Worm (Caenorhabditis elegans) whole organism, L4 larva: ENCODE measurements around the gene C12D8.21.

Experiments
- D1046.2 ChIP-seq: fragments of 200-800 bp; sonication (Bioruptor generic); IDR thresholded peaks from 2 replicates; pipeline ENCODE4 v1.3.6; 2022; ENCODE audit warnings: missing genetic modification characterization, missing compliant biosample characterization
- F37D6.2 ChIP-seq: sonication (generic microtip); optimal IDR thresholded peaks from 2 replicates; lab custom pipeline; 2016; ENCODE audit warnings: mild to moderate bottlenecking, missing genetic modification characterization, missing compliant biosample characterization
- F44E2.7 ChIP-seq: fragments of 200-800 bp; sonication (Bioruptor generic); IDR thresholded peaks from 2 replicates; pipeline ENCODE4 v2.1.2; 2022; ENCODE audit warnings: missing genetic modification characterization, missing compliant biosample characterization
- F49E8.2 ChIP-seq: sonication (generic microtip); optimal IDR thresholded peaks from 2 replicates; lab custom pipeline; 2016; ENCODE audit warnings: missing compliant biosample characterization, mild to moderate bottlenecking, missing genetic modification characterization, borderline replicate concordance
- T20F7.1 ChIP-seq: fragments of 200-800 bp; sonication (Bioruptor generic); optimal IDR thresholded peaks from 2 replicates; lab custom pipeline; 2018; ENCODE audit warnings: mild to moderate bottlenecking, missing genetic modification characterization, missing compliant biosample characterization
- Y105C5A.15 ChIP-seq: fragments of 200-800 bp; sonication (Bioruptor generic); IDR thresholded peaks from 2 replicates; pipeline ENCODE4 v1.3.6; 2022; ENCODE audit warnings: missing genetic modification characterization, missing compliant biosample characterization
- Y75B8A.6 ChIP-seq: fragments of 200-800 bp; sonication (Bioruptor generic); IDR thresholded peaks from 2 replicates; pipeline ENCODE4 v1.3.6; 2022; ENCODE audit warnings: missing genetic modification reagents, missing genetic modification characterization, missing compliant biosample characterization
- ZK337.2 ChIP-seq: fragments of 200-800 bp; sonication (Bioruptor generic); IDR thresholded peaks from 2 replicates; pipeline ENCODE4 v1.3.6; 2022; ENCODE audit warnings: missing genetic modification reagents, missing genetic modification characterization, missing compliant biosample characterization
- ZK546.5 ChIP-seq, 2 experiments: sonication (generic microtip); optimal IDR thresholded peaks; 2 replicates each; lab custom pipeline; 2017; ENCODE audit warnings: missing biosample characterization in 2 of 2, missing genetic modification characterization in 2 of 2
- aha-1 ChIP-seq: fragments of 150-350 bp; peaks from one replicate; lab custom pipeline; 2014; ENCODE audit warnings: missing biosample characterization, missing genetic modification characterization
- arid-1 ChIP-seq: fragments of 200-800 bp; sonication (Bioruptor generic); conservative IDR thresholded peaks from 2 replicates; pipeline ENCODE4 v1.3.6; 2022; ENCODE audit warnings: missing genetic modification reagents, missing genetic modification characterization, missing compliant biosample characterization
- ceh-20 ChIP-seq: fragments of 200-800 bp; sonication (Bioruptor generic); IDR thresholded peaks from 2 replicates; pipeline ENCODE4 v1.3.6; 2022; ENCODE audit warnings: missing genetic modification reagents, missing genetic modification characterization, missing compliant biosample characterization
- ceh-32 ChIP-seq: sonication (generic microtip); optimal IDR thresholded peaks from 2 replicates; lab custom pipeline; 2016; ENCODE audit warnings: mild to moderate bottlenecking, missing genetic modification characterization, missing compliant biosample characterization; ENCODE audit not compliant: poor library complexity
- ceh-44 ChIP-seq: fragments of 200-800 bp; sonication (Bioruptor generic); IDR thresholded peaks from 2 replicates; pipeline ENCODE4 v1.3.6; 2022; ENCODE audit warnings: missing genetic modification reagents, missing genetic modification characterization, missing compliant biosample characterization
- ctbp-1 ChIP-seq: fragments of 200-800 bp; sonication (Bioruptor generic); IDR thresholded peaks from 2 replicates; pipeline ENCODE4 v1.3.6; 2022; ENCODE audit warnings: missing genetic modification reagents, missing genetic modification characterization, missing compliant biosample characterization
- daf-12 ChIP-seq: fragments of 150-350 bp; optimal IDR thresholded peaks from 2 replicates; lab custom pipeline; 2014; ENCODE audit warnings: missing biosample characterization, missing genetic modification reagents, missing genetic modification characterization
- daf-19 ChIP-seq: fragments of 200-800 bp; sonication (Bioruptor generic); conservative IDR thresholded peaks from 2 replicates; pipeline ENCODE4 v1.3.6; 2022; ENCODE audit warnings: missing genetic modification characterization, missing compliant biosample characterization
- dmd-8 ChIP-seq: fragments of 200-800 bp; sonication (Bioruptor generic); IDR thresholded peaks from 2 replicates; pipeline ENCODE4 v1.3.6; 2022; ENCODE audit warnings: missing genetic modification characterization, missing compliant biosample characterization
- dmd-9 ChIP-seq: fragments of 200-800 bp; sonication (Bioruptor generic); IDR thresholded peaks from 2 replicates; pipeline ENCODE4 v1.3.6; 2022; ENCODE audit warnings: missing genetic modification reagents, missing genetic modification characterization, missing compliant biosample characterization
- duxl-1 ChIP-seq: sonication (generic microtip); optimal IDR thresholded peaks from 2 replicates; lab custom pipeline; 2016; ENCODE audit warnings: mild to moderate bottlenecking, missing genetic modification characterization, moderate library complexity, missing compliant biosample characterization; ENCODE audit not compliant: poor library complexity
- egl-27 ChIP-seq: sonication (generic microtip); optimal IDR thresholded peaks from 3 replicates; lab custom pipeline; 2017; ENCODE audit warnings: missing biosample characterization, missing genetic modification reagents, missing genetic modification characterization
- fos-1 ChIP-seq: fragments of 150-350 bp; optimal IDR thresholded peaks from 2 replicates; lab custom pipeline; 2014; ENCODE audit warnings: missing biosample characterization, missing genetic modification characterization
- hlh-11 ChIP-seq: fragments of 200-800 bp; sonication (Bioruptor generic); optimal IDR thresholded peaks from 2 replicates; lab custom pipeline; 2018; ENCODE audit warnings: mild to moderate bottlenecking, missing genetic modification characterization, missing compliant biosample characterization
- hlh-30 ChIP-seq: sonication (generic microtip); optimal IDR thresholded peaks from 2 replicates; lab custom pipeline; 2017; ENCODE audit warnings: antibody characterized with exemption, mild to moderate bottlenecking, missing genetic modification characterization, missing compliant biosample characterization; ENCODE audit not compliant: insufficient read depth
- hmg-1.1 ChIP-seq: fragments of 200-800 bp; sonication (Bioruptor generic); IDR thresholded peaks from 2 replicates; pipeline ENCODE4 v1.3.6; 2022; ENCODE audit warnings: missing genetic modification reagents, missing genetic modification characterization, missing compliant biosample characterization
- lin-13 ChIP-seq: fragments of 150-350 bp; optimal IDR thresholded peaks from 2 replicates; lab custom pipeline; 2014; ENCODE audit warnings: missing biosample characterization, missing genetic modification reagents, missing genetic modification characterization
- lin-15B ChIP-seq: fragments of 150-350 bp; sonication (generic microtip); optimal IDR thresholded peaks from 3 replicates; lab custom pipeline; 2014; ENCODE audit warnings: missing biosample characterization, missing genetic modification characterization
- lin-29 ChIP-seq: fragments of 200-800 bp; sonication (Bioruptor generic); IDR thresholded peaks from 2 replicates; pipeline ENCODE4 v1.3.6; 2022; ENCODE audit warnings: missing genetic modification reagents, missing genetic modification characterization, missing compliant biosample characterization
- lir-3 ChIP-seq: sonication (generic microtip); optimal IDR thresholded peaks from 2 replicates; lab custom pipeline; 2016; ENCODE audit warnings: mild to moderate bottlenecking, missing genetic modification characterization, missing compliant biosample characterization
- mes-2 ChIP-seq: sonication (generic microtip); optimal IDR thresholded peaks from 2 replicates; lab custom pipeline; 2016; ENCODE audit warnings: missing genotype, mild to moderate bottlenecking, missing genetic modification characterization, missing compliant biosample characterization; ENCODE audit not compliant: poor library complexity, severe bottlenecking
- mxl-2 ChIP-seq: fragments of 200-800 bp; sonication (Bioruptor generic); conservative IDR thresholded peaks from 2 replicates; pipeline ENCODE4 v1.3.6; 2022; ENCODE audit warnings: missing genetic modification reagents, missing genetic modification characterization, missing compliant biosample characterization
- mxl-3 ChIP-seq: fragments of 200-800 bp; sonication (Bioruptor generic); optimal IDR thresholded peaks from 2 replicates; lab custom pipeline; 2018; ENCODE audit warnings: mild to moderate bottlenecking, missing genetic modification characterization, missing compliant biosample characterization
- nhr-102 ChIP-seq: sonication (generic microtip); optimal IDR thresholded peaks from 2 replicates; lab custom pipeline; 2016; ENCODE audit warnings: mild to moderate bottlenecking, missing genetic modification characterization, moderate library complexity, missing compliant biosample characterization
- nhr-237 ChIP-seq: sonication (generic microtip); optimal IDR thresholded peaks from 2 replicates; lab custom pipeline; 2017; ENCODE audit warnings: missing biosample characterization, missing genetic modification characterization
- nhr-28 ChIP-seq: fragments of 150-350 bp; optimal IDR thresholded peaks from 2 replicates; lab custom pipeline; 2014; ENCODE audit warnings: missing biosample characterization, missing genetic modification characterization
- nhr-48 ChIP-seq: sonication (generic microtip); optimal IDR thresholded peaks from 2 replicates; lab custom pipeline; 2016; ENCODE audit warnings: mild to moderate bottlenecking, missing genetic modification characterization, missing compliant biosample characterization
- nhr-6 ChIP-seq: fragments of 150-350 bp; optimal IDR thresholded peaks from 2 replicates; lab custom pipeline; 2014; ENCODE audit warnings: missing biosample characterization, missing genetic modification characterization
- rbr-2 ChIP-seq: sonication (generic microtip); optimal IDR thresholded peaks from 2 replicates; lab custom pipeline; 2016; ENCODE audit warnings: missing genotype, missing genetic modification characterization, missing compliant biosample characterization
- saeg-2 ChIP-seq: fragments of 200-800 bp; sonication (Bioruptor generic); IDR thresholded peaks from 2 replicates; pipeline ENCODE4 v1.3.6; 2022; ENCODE audit warnings: missing genetic modification reagents, missing genetic modification characterization, missing compliant biosample characterization
- sdz-12 ChIP-seq: fragments of 200-800 bp; sonication (Bioruptor generic); optimal IDR thresholded peaks from 2 replicates; lab custom pipeline; 2018; ENCODE audit warnings: mild to moderate bottlenecking, missing genetic modification characterization, missing compliant biosample characterization
- set-16 ChIP-seq: fragments of 200-800 bp; sonication (Bioruptor generic); IDR thresholded peaks from 2 replicates; pipeline ENCODE4 v1.3.6; 2022; ENCODE audit warnings: missing genetic modification reagents, missing genetic modification characterization, missing compliant biosample characterization
- skn-1 ChIP-seq: fragments of 150-350 bp; optimal IDR thresholded peaks from 2 replicates; lab custom pipeline; 2014; ENCODE audit warnings: missing biosample characterization, missing genetic modification characterization
- snpc-1.2 ChIP-seq: fragments of 200-800 bp; sonication (Bioruptor generic); IDR thresholded peaks from 2 replicates; pipeline ENCODE4 v1.3.6; 2022; ENCODE audit warnings: missing genetic modification reagents, missing genetic modification characterization, missing compliant biosample characterization
- snpc-4 ChIP-seq: fragments of 150-350 bp; optimal IDR thresholded peaks from 2 replicates; lab custom pipeline; 2014; ENCODE audit warnings: missing biosample characterization, missing genetic modification characterization
- tag-97 ChIP-seq: fragments of 200-800 bp; sonication (Bioruptor generic); IDR thresholded peaks from 2 replicates; pipeline ENCODE4 v1.3.6; 2022; ENCODE audit warnings: missing genetic modification characterization, missing compliant biosample characterization
- tra-1 ChIP-seq: fragments of 200-800 bp; sonication (Bioruptor generic); IDR thresholded peaks from 2 replicates; pipeline ENCODE4 v1.3.6; 2022; ENCODE audit warnings: missing genetic modification reagents, missing genetic modification characterization, missing compliant biosample characterization
- unc-130 ChIP-seq: sonication (generic microtip); optimal IDR thresholded peaks from 2 replicates; lab custom pipeline; 2016; ENCODE audit warnings: missing genetic modification reagents, missing genetic modification characterization, missing compliant biosample characterization
- unc-39 ChIP-seq: sonication (generic microtip); optimal IDR thresholded peaks from 2 replicates; lab custom pipeline; 2017; ENCODE audit warnings: missing biosample characterization, missing genetic modification characterization
- unc-62 ChIP-seq, 3 experiments: fragments of 150-350 bp in 1 of 3; sonication (generic microtip); optimal IDR thresholded peaks in 2 of 3; peaks in 1 of 3; 1 replicate in 1 of 3; 2 replicates in 2 of 3; lab custom pipeline; 2014 to 2017; ENCODE audit warnings: missing biosample characterization in 3 of 3, missing genetic modification characterization in 3 of 3, missing genetic modification reagents in 3 of 3, missing genotype in 1 of 3
- zip-11 ChIP-seq: fragments of 200-800 bp; sonication (Bioruptor generic); IDR thresholded peaks from 2 replicates; pipeline ENCODE4 v1.3.6; 2022; ENCODE audit warnings: missing genetic modification characterization, missing compliant biosample characterization
- zip-2 ChIP-seq: fragments of 150-350 bp; optimal IDR thresholded peaks from 2 replicates; lab custom pipeline; 2014; ENCODE audit warnings: missing biosample characterization, missing genetic modification characterization

The C12D8.21 gene

DNA sequence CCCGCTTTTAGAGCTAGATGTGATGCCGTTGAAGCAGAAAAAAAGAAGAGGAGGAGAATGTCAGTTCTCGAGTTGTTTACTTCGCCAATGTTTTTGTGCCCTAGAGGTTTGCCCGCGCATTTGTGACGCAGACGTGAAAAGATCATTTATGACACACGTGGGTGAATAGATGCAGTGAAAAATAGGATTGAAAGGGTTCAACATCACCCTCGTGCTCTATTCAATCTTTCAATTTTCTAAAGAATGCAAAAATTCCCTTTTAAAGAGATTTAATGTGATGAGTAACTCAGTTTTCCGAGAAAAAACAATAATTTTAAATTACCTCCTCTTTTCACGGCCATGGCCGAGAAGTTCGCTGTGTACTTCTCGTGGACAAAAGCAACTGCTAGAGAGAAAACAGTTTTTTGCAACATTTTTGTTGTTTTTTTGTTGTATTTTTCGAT lies 5.5 kb upstream of the C12D8.21 start:
- no peak for TF ChIP-seq zip-11 (GFP tag; lab: Robert Waterston, UW)
- TF ChIP-seq ceh-44: no peak
- TF ChIP-seq daf-19 (GFP tag; lab: Robert Waterston, UW): no peak
- no peak for TF ChIP-seq snpc-1.2 (GFP tag; lab: Robert Waterston, UW)
- no peak for TF ChIP-seq snpc-4 (tag; lab: Kevin White, UChicago)
- no peak for TF ChIP-seq nhr-237
- TF ChIP-seq Y105C5A.15 (GFP tag; lab: Robert Waterston, UW): no peak
- no peak for TF ChIP-seq arid-1 (GFP tag; lab: Robert Waterston, UW)
- TF ChIP-seq nhr-6 (tag; lab: Kevin White, UChicago): no peak
- no peak for TF ChIP-seq lin-29 (GFP tag; lab: Robert Waterston, UW)
- TF ChIP-seq duxl-1: no peak
- peak; percentile 96 for TF ChIP-seq aha-1 (tag; lab: Kevin White, UChicago)
- no peak for TF ChIP-seq tag-97 (GFP tag; lab: Robert Waterston, UW)
- no peak for TF ChIP-seq saeg-2 (GFP tag; lab: Robert Waterston, UW)
- peak; percentile 78 for TF ChIP-seq nhr-28 (tag; lab: Kevin White, UChicago)
- TF ChIP-seq unc-130 (GFP tag; lab: Kevin White, UChicago): peak; percentile 42
- no peak for TF ChIP-seq lin-15B
- peak; percentile 40; the same call in 1 of the 2 replicates for TF ChIP-seq ctbp-1 (GFP tag; lab: Robert Waterston, UW)
- TF ChIP-seq mes-2 (tag; lab: Kevin White, UChicago): peak; percentile 57
- TF ChIP-seq nhr-48 (tag; lab: Kevin White, UChicago): no peak
- TF ChIP-seq D1046.2 (GFP tag; lab: Robert Waterston, UW): no peak
- TF ChIP-seq mxl-2: no peak
- peak; percentile 88 for TF ChIP-seq hlh-30 (tag; lab: Kevin White, UChicago)
- no peak for TF ChIP-seq unc-39 (tag; lab: Kevin White, UChicago)
- TF ChIP-seq set-16: no peak
- TF ChIP-seq lir-3: no peak
- no peak for TF ChIP-seq sdz-12 (GFP tag; lab: Kevin White, UChicago)
- TF ChIP-seq mxl-3: peak; percentile 20
- TF ChIP-seq unc-62 (GFP tag; optimal IDR thresholded peaks at IDR 0.05 in 1 of 2; lab: Kevin White, UChicago): peak in 1 of 2 experiments; percentile 95
- TF ChIP-seq unc-62 (tag; optimal IDR thresholded peaks at IDR 0.05; lab: Kevin White, UChicago): no peak
- TF ChIP-seq egl-27 (tag; lab: Kevin White, UChicago): no peak
- peak; percentile 53 for TF ChIP-seq rbr-2 (tag; lab: Kevin White, UChicago)
- no peak for TF ChIP-seq tra-1 (GFP tag; lab: Robert Waterston, UW)
- TF ChIP-seq zip-2 (tag; lab: Kevin White, UChicago): no peak
- TF ChIP-seq hmg-1.1 (GFP tag; lab: Robert Waterston, UW): no peak; the same call in 1 of the 2 replicates
- TF ChIP-seq nhr-102 (tag; lab: Kevin White, UChicago): no peak
- no peak for TF ChIP-seq F37D6.2 (tag; lab: Kevin White, UChicago)
- no peak for TF ChIP-seq T20F7.1
- TF ChIP-seq skn-1 (tag; lab: Kevin White, UChicago): no peak
- TF ChIP-seq Y75B8A.6: no peak
- no peak for TF ChIP-seq dmd-8 (GFP tag; lab: Robert Waterston, UW)
- TF ChIP-seq fos-1 (tag; lab: Kevin White, UChicago): no peak
- TF ChIP-seq F49E8.2 (tag; lab: Kevin White, UChicago): no peak
- TF ChIP-seq hlh-11: peak; percentile 40
- no peak for TF ChIP-seq dmd-9 (GFP tag; lab: Robert Waterston, UW)
- TF ChIP-seq F44E2.7 (GFP tag; lab: Robert Waterston, UW): no peak
- TF ChIP-seq ceh-32 (tag; lab: Kevin White, UChicago): no peak
- TF ChIP-seq lin-13 (GFP tag; lab: Kevin White, UChicago): no peak
- TF ChIP-seq ZK546.5 (tag; optimal IDR thresholded peaks at IDR 0.05; lab: Kevin White, UChicago): no peak
- TF ChIP-seq ZK337.2 (GFP tag; lab: Robert Waterston, UW): 0 out of 2 replicates have a peak, but pooled peaks have one; percentile 23
- TF ChIP-seq ceh-20: no peak
- TF ChIP-seq daf-12 (tag; lab: Kevin White, UChicago): no peak
